Worm (Caenorhabditis elegans) whole organism, young adult: ENCODE measurements around the gene T05C1.2.

ENCODE experiments used
- B0019.2 ChIP-seq: fragments of 200-800 bp; sonication (Bioruptor generic); conservative IDR thresholded peaks from 2 replicates; pipeline ENCODE4 v1.3.6; 2022; ENCODE audit warnings: missing genetic modification reagents, missing genetic modification characterization, missing compliant biosample characterization
- B0261.1 ChIP-seq: sonication (generic microtip); optimal IDR thresholded peaks from 2 replicates; lab custom pipeline; 2016; ENCODE audit warnings: mild to moderate bottlenecking, missing genetic modification characterization, moderate library complexity, missing compliant biosample characterization
- B0336.3 ChIP-seq: fragments of 200-800 bp; sonication (Bioruptor generic); IDR thresholded peaks from 2 replicates; pipeline ENCODE4 v1.3.6; 2022; ENCODE audit warnings: missing genetic modification characterization, missing compliant biosample characterization
- F10E7.11 ChIP-seq: sonication (generic microtip); optimal IDR thresholded peaks from 2 replicates; lab custom pipeline; 2017; ENCODE audit warnings: mild to moderate bottlenecking, missing genetic modification characterization, moderate library complexity, missing compliant biosample characterization
- F33H1.4 ChIP-seq: fragments of 200-800 bp; sonication (Bioruptor generic); IDR thresholded peaks from 2 replicates; pipeline ENCODE4 v1.3.6; 2022; ENCODE audit warnings: missing genetic modification reagents, missing genetic modification characterization, missing compliant biosample characterization
- F39B2.1 ChIP-seq: fragments of 200-800 bp; sonication (Bioruptor generic); IDR thresholded peaks from 2 replicates; pipeline ENCODE4 v1.3.6; 2022; ENCODE audit warnings: missing genetic modification reagents, missing genetic modification characterization, missing compliant biosample characterization
- F49E8.2 ChIP-seq: sonication (generic microtip); optimal IDR thresholded peaks from 3 replicates; lab custom pipeline; 2017; ENCODE audit warnings: missing genetic modification characterization, mild to moderate bottlenecking, missing compliant biosample characterization, antibody characterized with exemption, moderate library complexity; ENCODE audit not compliant: insufficient read depth
- F57A8.1 ChIP-seq: fragments of 200-800 bp; sonication (Bioruptor generic); optimal IDR thresholded peaks from 2 replicates; lab custom pipeline; 2018; ENCODE audit warnings: mild to moderate bottlenecking, missing genetic modification characterization, moderate library complexity, missing compliant biosample characterization
- Y79H2A.3 ChIP-seq: fragments of 200-800 bp; sonication (Bioruptor generic); conservative IDR thresholded peaks from 2 replicates; pipeline ENCODE4 v1.3.6; 2022; ENCODE audit warnings: missing genetic modification reagents, missing genetic modification characterization, missing compliant biosample characterization
- attf-3 ChIP-seq: fragments of 200-800 bp; sonication (Bioruptor generic); conservative IDR thresholded peaks from 2 replicates; pipeline ENCODE4 v1.3.6; 2022; ENCODE audit warnings: missing genetic modification reagents, missing genetic modification characterization, missing compliant biosample characterization
- attf-5 ChIP-seq: fragments of 200-800 bp; sonication (Bioruptor generic); optimal IDR thresholded peaks from 2 replicates; lab custom pipeline; 2018; ENCODE audit warnings: mild to moderate bottlenecking, missing genetic modification characterization, missing compliant biosample characterization
- ceh-91 ChIP-seq: fragments of 200-800 bp; sonication (Bioruptor generic); IDR thresholded peaks from 2 replicates; pipeline ENCODE4 v1.3.6; 2022; ENCODE audit warnings: missing genetic modification reagents, missing genetic modification characterization, missing compliant biosample characterization
- dpl-1 ChIP-seq: fragments of 150-350 bp; optimal IDR thresholded peaks from 2 replicates; lab custom pipeline; 2014; ENCODE audit warnings: missing biosample characterization, missing genetic modification reagents, missing genetic modification characterization
- egl-18 ChIP-seq: fragments of 200-800 bp; sonication (Bioruptor generic); IDR thresholded peaks from 2 replicates; pipeline ENCODE4 v1.3.6; 2022; ENCODE audit warnings: missing genetic modification reagents, missing genetic modification characterization, missing compliant biosample characterization
- egl-44 ChIP-seq: fragments of 200-800 bp; sonication (Bioruptor generic); IDR thresholded peaks from 2 replicates; pipeline ENCODE4 v1.3.6; 2022; ENCODE audit warnings: missing genetic modification reagents, missing genetic modification characterization, missing compliant biosample characterization
- ekl-4 ChIP-seq: fragments of 200-800 bp; sonication (Bioruptor generic); IDR thresholded peaks from 2 replicates; pipeline ENCODE4 v1.3.6; 2022; ENCODE audit warnings: missing genetic modification reagents, missing genetic modification characterization, missing compliant biosample characterization
- gei-17 ChIP-seq: fragments of 200-800 bp; sonication (Bioruptor generic); optimal IDR thresholded peaks from 2 replicates; lab custom pipeline; 2018; ENCODE audit warnings: mild to moderate bottlenecking, missing genetic modification characterization, missing compliant biosample characterization
- hmg-1.2 ChIP-seq: fragments of 200-800 bp; sonication (Bioruptor generic); IDR thresholded peaks from 2 replicates; pipeline ENCODE4 v1.3.6; 2022; ENCODE audit warnings: missing genetic modification reagents, missing genetic modification characterization, missing compliant biosample characterization
- hmg-20 ChIP-seq: fragments of 200-800 bp; sonication (Bioruptor generic); IDR thresholded peaks from 2 replicates; pipeline ENCODE4 v1.3.6; 2022; ENCODE audit warnings: missing genetic modification reagents, missing genetic modification characterization, missing compliant biosample characterization
- hrde-1 ChIP-seq: sonication (generic microtip); optimal IDR thresholded peaks from 2 replicates; lab custom pipeline; 2016; ENCODE audit warnings: missing genetic modification characterization, mild to moderate bottlenecking, missing compliant biosample characterization, moderate library complexity, missing genotype, missing genetic modification reagents, borderline replicate concordance
- lin-35 ChIP-seq, 3 experiments: fragments of 150-350 bp in 2 of 3; sonication (generic microtip) in 1 of 3; optimal IDR thresholded peaks; 2 replicates each; lab custom pipeline; 2014 to 2018; ENCODE audit warnings: missing biosample characterization in 3 of 3, missing genetic modification characterization in 3 of 3, missing genetic modification reagents in 3 of 3
- lin-54 ChIP-seq: fragments of 200-800 bp; sonication (Bioruptor generic); optimal IDR thresholded peaks from 2 replicates; lab custom pipeline; 2018; ENCODE audit warnings: mild to moderate bottlenecking, missing genetic modification characterization, missing compliant biosample characterization
- lsy-27 ChIP-seq: sonication (generic microtip); optimal IDR thresholded peaks from 2 replicates; lab custom pipeline; 2017; ENCODE audit warnings: missing genetic modification characterization, mild to moderate bottlenecking, missing compliant biosample characterization, antibody characterized with exemption, missing genotype, borderline replicate concordance; ENCODE audit not compliant: insufficient read depth
- mcd-1 ChIP-seq: fragments of 200-800 bp; sonication (Bioruptor generic); IDR thresholded peaks from 2 replicates; pipeline ENCODE4 v1.3.6; 2022; ENCODE audit warnings: missing genetic modification reagents, missing genetic modification characterization, missing compliant biosample characterization
- mxl-1 ChIP-seq: sonication (generic microtip); optimal IDR thresholded peaks from 2 replicates; lab custom pipeline; 2016; ENCODE audit warnings: missing genetic modification characterization, missing compliant biosample characterization
- nfya-2 ChIP-seq: fragments of 200-800 bp; sonication (Bioruptor generic); IDR thresholded peaks from 2 replicates; pipeline ENCODE4 v1.3.6; 2022; ENCODE audit warnings: missing genetic modification reagents, missing genetic modification characterization, missing compliant biosample characterization
- pbrm-1 ChIP-seq: fragments of 200-800 bp; sonication (Bioruptor generic); IDR thresholded peaks from 2 replicates; pipeline ENCODE4 v1.3.6; 2022; ENCODE audit warnings: missing genetic modification reagents, missing genetic modification characterization, missing compliant biosample characterization
- pha-4 ChIP-seq: fragments of 150-350 bp; sonication (generic microtip); optimal IDR thresholded peaks from 2 replicates; lab custom pipeline; 2014; ENCODE audit warnings: missing biosample characterization, missing genetic modification reagents, missing genetic modification characterization
- sea-2 ChIP-seq: fragments of 200-800 bp; sonication (Bioruptor generic); IDR thresholded peaks from 2 replicates; pipeline ENCODE4 v1.3.6; 2022; ENCODE audit warnings: missing genetic modification characterization, missing compliant biosample characterization
- snpc-1.3 ChIP-seq: sonication (generic microtip); optimal IDR thresholded peaks from 2 replicates; lab custom pipeline; 2017; ENCODE audit warnings: missing genetic modification characterization, mild to moderate bottlenecking, missing compliant biosample characterization, antibody characterized with exemption, moderate library complexity, missing genotype, missing genetic modification reagents; ENCODE audit not compliant: insufficient read depth
- sptf-2 ChIP-seq: fragments of 200-800 bp; sonication (Bioruptor generic); optimal IDR thresholded peaks from 2 replicates; lab custom pipeline; 2018; ENCODE audit warnings: mild to moderate bottlenecking, missing genetic modification characterization, missing compliant biosample characterization
- tbp1 ChIP-seq: fragments of 200-800 bp; sonication (Bioruptor generic); optimal IDR thresholded peaks from 2 replicates; lab custom pipeline; 2018; ENCODE audit warnings: mild to moderate bottlenecking, missing genetic modification characterization, missing compliant biosample characterization
- unc-130 ChIP-seq: sonication (generic microtip); optimal IDR thresholded peaks from 2 replicates; lab custom pipeline; 2016; ENCODE audit warnings: missing genetic modification reagents, missing genetic modification characterization, missing compliant biosample characterization
- ztf-28 ChIP-seq: fragments of 200-800 bp; sonication (Bioruptor generic); IDR thresholded peaks from 2 replicates; pipeline ENCODE4 v1.3.6; 2022; ENCODE audit warnings: missing genetic modification reagents, missing genetic modification characterization, missing compliant biosample characterization
- ztf-3 ChIP-seq: fragments of 200-800 bp; sonication (Bioruptor generic); optimal IDR thresholded peaks from 2 replicates; lab custom pipeline; 2018; ENCODE audit warnings: mild to moderate bottlenecking, missing genetic modification characterization, missing compliant biosample characterization

T05C1.2 gene

DNA sequence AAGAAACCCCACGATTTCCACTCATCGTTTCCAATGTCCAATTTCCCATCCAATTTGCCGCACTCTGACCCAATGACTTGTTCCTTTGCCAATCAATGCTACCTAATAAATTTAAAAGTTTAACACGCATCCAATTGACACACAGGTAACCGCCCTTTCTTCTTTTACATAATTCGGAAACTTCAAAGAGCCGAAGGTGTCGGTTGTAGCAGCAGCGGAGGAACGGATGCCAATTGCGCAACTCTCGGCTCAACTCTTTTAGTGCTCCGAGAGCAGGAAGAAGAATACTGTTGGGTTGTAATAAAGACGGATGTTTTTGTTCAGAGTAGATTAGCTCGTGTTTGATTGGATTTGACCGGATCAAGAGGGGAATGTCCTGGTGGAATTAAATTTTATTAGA is 35.3 kb upstream of the T05C1.2 start:
- TF ChIP-seq B0019.2 (GFP tag; lab: Robert Waterston, UW) (no peak), pbrm-1 (GFP tag; lab: Robert Waterston, UW) (no peak), hrde-1 (tag; lab: Kevin White, UChicago) (no peak), snpc-1.3 (tag; lab: Kevin White, UChicago) (no peak), lsy-27 (tag; lab: Kevin White, UChicago) (no peak), nfya-2 (GFP tag; lab: Robert Waterston, UW) (no peak), attf-5 (GFP tag; lab: Kevin White, UChicago) (no peak), attf-3 (no peak), F10E7.11 (tag; lab: Kevin White, UChicago) (no peak), lin-35 (GFP tag; optimal IDR thresholded peaks at IDR 0.05; lab: Kevin White, UChicago) (no peak), F33H1.4 (GFP tag; lab: Robert Waterston, UW) (no peak), hmg-20 (GFP tag; lab: Robert Waterston, UW) (no peak), ztf-3 (no peak), lin-54 (GFP tag; lab: Kevin White, UChicago) (no peak), B0261.1 (tag; lab: Kevin White, UChicago) (no peak), mxl-1 (tag; lab: Kevin White, UChicago) (no peak)

DNA sequence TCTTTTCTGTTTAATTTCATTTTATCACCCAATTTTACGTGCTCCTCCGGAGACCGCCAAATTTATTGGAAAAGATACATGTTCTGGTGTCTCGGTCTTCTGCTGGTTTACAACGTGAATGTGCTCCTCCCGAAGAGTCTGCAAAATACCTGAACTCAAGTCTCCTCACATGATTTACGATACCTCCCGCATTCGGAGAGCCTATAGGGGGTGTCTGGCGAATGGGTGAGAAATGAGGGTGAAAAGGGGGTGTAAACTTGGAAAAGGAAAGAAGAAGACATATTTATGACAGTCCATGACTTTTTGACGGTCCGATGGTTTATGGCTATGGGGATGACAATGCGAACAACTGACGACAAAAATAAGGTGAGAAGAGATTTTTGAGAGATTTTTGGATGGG is 34.4 kb upstream of the T05C1.2 start:
- no peak for TF ChIP-seq hrde-1 (tag; lab: Kevin White, UChicago)
- TF ChIP-seq ekl-4 (GFP tag; lab: Robert Waterston, UW), result no peak
- no peak for TF ChIP-seq dpl-1 (GFP tag; lab: Kevin White, UChicago)
- no peak for TF ChIP-seq B0336.3 (GFP tag; lab: Robert Waterston, UW)
- TF ChIP-seq Y79H2A.3 (GFP tag; lab: Robert Waterston, UW), result no peak
- TF ChIP-seq egl-18 (GFP tag; lab: Robert Waterston, UW), result no peak
- no peak for TF ChIP-seq tbp1 (GFP tag; lab: Kevin White, UChicago)
- no peak for TF ChIP-seq F49E8.2 (tag; lab: Kevin White, UChicago)
- no peak for TF ChIP-seq mcd-1
- no peak for TF ChIP-seq egl-44 (GFP tag; lab: Robert Waterston, UW)
- no peak for TF ChIP-seq ztf-28 (GFP tag; lab: Robert Waterston, UW)
- no peak for TF ChIP-seq F57A8.1 (GFP tag; lab: Kevin White, UChicago)
- no peak for TF ChIP-seq gei-17 (GFP tag; lab: Kevin White, UChicago)
- no peak for TF ChIP-seq unc-130 (GFP tag; lab: Kevin White, UChicago)
- TF ChIP-seq hmg-1.2 (GFP tag; lab: Robert Waterston, UW), result no peak

DNA sequence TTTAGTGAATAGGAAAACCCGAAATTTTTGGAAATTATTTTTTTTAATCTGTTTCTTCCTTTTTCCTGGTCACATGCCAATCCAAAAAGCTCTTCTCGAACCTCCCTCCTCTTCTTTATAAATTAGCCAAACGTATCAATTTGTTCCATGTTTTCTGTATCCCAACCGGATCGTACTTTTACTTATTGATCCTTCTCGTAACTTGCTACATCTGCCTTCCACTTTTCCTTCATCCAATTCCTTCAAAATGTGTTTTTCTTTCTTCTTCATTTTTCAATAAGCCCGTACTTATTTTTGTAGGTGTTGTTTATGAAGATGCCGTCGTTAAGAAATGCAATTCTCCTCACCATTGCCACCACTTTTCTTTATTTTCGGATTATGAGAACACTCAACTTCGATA is 30.0 kb upstream of the T05C1.2 start, which contains the start of gene cyp-23A1:
Gene cyp-23A1, plus strand, starts transcription at position 301 of the 400 bp plus-strand sequence.
- TF ChIP-seq F39B2.1, result no peak
- TF ChIP-seq ceh-91 (GFP tag; lab: Robert Waterston, UW), result no peak
- no peak for TF ChIP-seq lin-35 (GFP tag; optimal IDR thresholded peaks at IDR 0.05; lab: Kevin White, UChicago)
- no peak for TF ChIP-seq sptf-2
- TF ChIP-seq pha-4 (tag; lab: Kevin White, UChicago), result no peak
- TF ChIP-seq sea-2, result no peak
